Worm (Caenorhabditis elegans) whole organism, L2 larva: ENCODE data around the gene nsun-1.

Source experiments
- C34F6.9 ChIP-seq: fragments of 150-350 bp; optimal IDR thresholded peaks from 2 replicates; lab custom pipeline; 2014; ENCODE audit warnings: missing biosample characterization, missing genetic modification characterization
- F13H6.1 ChIP-seq: sonication (generic microtip); optimal IDR thresholded peaks from 2 replicates; lab custom pipeline; 2016; ENCODE audit warnings: missing genetic modification characterization, missing compliant biosample characterization
- R02D3.7 ChIP-seq: fragments of 150-350 bp; optimal IDR thresholded peaks from 2 replicates; lab custom pipeline; 2014; ENCODE audit warnings: missing biosample characterization, missing genetic modification characterization
- Y55F3AM.14 ChIP-seq: fragments of 200-800 bp; sonication (Bioruptor generic); optimal IDR thresholded peaks from 2 replicates; lab custom pipeline; 2018; ENCODE audit warnings: mild to moderate bottlenecking, missing genetic modification characterization, missing compliant biosample characterization
- ZK546.5 ChIP-seq: sonication (generic microtip); optimal IDR thresholded peaks from 2 replicates; lab custom pipeline; 2017; ENCODE audit warnings: missing biosample characterization, missing genetic modification characterization
- alr-1 ChIP-seq: fragments of 150-350 bp; optimal IDR thresholded peaks from 2 replicates; lab custom pipeline; 2014; ENCODE audit warnings: missing biosample characterization, missing genetic modification characterization
- aly-2 ChIP-seq: fragments of 150-350 bp; optimal IDR thresholded peaks from 2 replicates; lab custom pipeline; 2014; ENCODE audit warnings: missing biosample characterization, missing genetic modification characterization
- ama-1 ChIP-seq: fragments of 150-350 bp; optimal IDR thresholded peaks from 2 replicates; lab custom pipeline; 2018; ENCODE audit warnings: inconsistent platforms
- blmp-1 ChIP-seq: sonication (generic microtip); optimal IDR thresholded peaks from 2 replicates; lab custom pipeline; 2017; ENCODE audit warnings: missing genetic modification characterization, mild to moderate bottlenecking, missing compliant biosample characterization, antibody characterized with exemption, moderate library complexity; ENCODE audit not compliant: insufficient read depth
- ceh-16 ChIP-seq: fragments of 150-350 bp; optimal IDR thresholded peaks from 2 replicates; lab custom pipeline; 2014; ENCODE audit warnings: missing biosample characterization, missing genetic modification characterization
- ceh-82 ChIP-seq: fragments of 150-350 bp; optimal IDR thresholded peaks from 2 replicates; lab custom pipeline; 2014; ENCODE audit warnings: missing biosample characterization, missing genetic modification characterization
- crh-2 ChIP-seq: sonication (generic microtip); optimal IDR thresholded peaks from 2 replicates; lab custom pipeline; 2017; ENCODE audit warnings: missing biosample characterization, missing genetic modification characterization
- dmd-4 ChIP-seq: sonication (generic microtip); optimal IDR thresholded peaks from 2 replicates; lab custom pipeline; 2017; ENCODE audit warnings: missing biosample characterization, missing genetic modification characterization
- egl-27 ChIP-seq: sonication (generic microtip); optimal IDR thresholded peaks from 3 replicates; lab custom pipeline; 2017; ENCODE audit warnings: missing biosample characterization, missing genetic modification reagents, missing genetic modification characterization
- elt-1 ChIP-seq: fragments of 150-350 bp; optimal IDR thresholded peaks from 2 replicates; lab custom pipeline; 2014; ENCODE audit warnings: missing biosample characterization, missing genetic modification characterization
- elt-3 ChIP-seq: sonication (generic microtip); optimal IDR thresholded peaks from 2 replicates; lab custom pipeline; 2017; ENCODE audit warnings: missing biosample characterization, missing genetic modification characterization
- fos-1 ChIP-seq: fragments of 150-350 bp; optimal IDR thresholded peaks from 2 replicates; lab custom pipeline; 2014; ENCODE audit warnings: missing biosample characterization, missing genetic modification characterization
- gmeb-1 ChIP-seq: fragments of 150-350 bp; optimal IDR thresholded peaks from 2 replicates; lab custom pipeline; 2014; ENCODE audit warnings: missing biosample characterization, missing genetic modification characterization
- lin-11 ChIP-seq: fragments of 150-350 bp; sonication (generic microtip); optimal IDR thresholded peaks from 2 replicates; lab custom pipeline; 2014; ENCODE audit warnings: missing biosample characterization, missing genetic modification characterization, inconsistent platforms, mixed read lengths
- lin-13 ChIP-seq: fragments of 150-350 bp; optimal IDR thresholded peaks from 2 replicates; lab custom pipeline; 2014; ENCODE audit warnings: missing biosample characterization, missing genetic modification reagents, missing genetic modification characterization
- lin-39 ChIP-seq: fragments of 150-350 bp; optimal IDR thresholded peaks from 2 replicates; lab custom pipeline; 2014; ENCODE audit warnings: missing biosample characterization, missing genetic modification reagents, missing genetic modification characterization
- lsy-2 ChIP-seq, 2 experiments: fragments of 150-350 bp in 1 of 2; sonication (generic microtip) in 1 of 2; optimal IDR thresholded peaks; 2 replicates each; lab custom pipeline; 2014 to 2017; ENCODE audit warnings: missing biosample characterization in 2 of 2, missing genetic modification characterization in 2 of 2
- mab-5 ChIP-seq: fragments of 150-350 bp; optimal IDR thresholded peaks from 2 replicates; lab custom pipeline; 2014; ENCODE audit warnings: missing biosample characterization, missing genetic modification characterization
- mbf-1 ChIP-seq: sonication (generic microtip); optimal IDR thresholded peaks from 2 replicates; lab custom pipeline; 2017; ENCODE audit warnings: missing biosample characterization, missing genetic modification characterization
- mdl-1 ChIP-seq, 2 experiments: fragments of 150-350 bp in 1 of 2; sonication (generic microtip) in 1 of 2; optimal IDR thresholded peaks; 2 replicates each; lab custom pipeline; 2017; ENCODE audit warnings: missing biosample characterization in 2 of 2, missing genetic modification characterization in 2 of 2
- nhr-10 ChIP-seq: sonication (generic microtip); optimal IDR thresholded peaks from 2 replicates; lab custom pipeline; 2017; ENCODE audit warnings: missing biosample characterization, missing genetic modification characterization
- nhr-11 ChIP-seq: fragments of 150-350 bp; optimal IDR thresholded peaks from 2 replicates; lab custom pipeline; 2014; ENCODE audit warnings: missing biosample characterization, missing genetic modification characterization
- nhr-12 ChIP-seq: fragments of 150-350 bp; optimal IDR thresholded peaks from 2 replicates; lab custom pipeline; 2014; ENCODE audit warnings: missing biosample characterization, missing genetic modification characterization
- nhr-129 ChIP-seq: fragments of 150-350 bp; optimal IDR thresholded peaks from 2 replicates; lab custom pipeline; 2014; ENCODE audit warnings: missing biosample characterization, missing genetic modification characterization
- nhr-21 ChIP-seq: fragments of 150-350 bp; optimal IDR thresholded peaks from 2 replicates; lab custom pipeline; 2014; ENCODE audit warnings: missing biosample characterization, missing genetic modification characterization
- nhr-23 ChIP-seq: fragments of 150-350 bp; optimal IDR thresholded peaks from 2 replicates; lab custom pipeline; 2014; ENCODE audit warnings: missing biosample characterization, missing genetic modification reagents, missing genetic modification characterization
- nhr-237 ChIP-seq: fragments of 150-350 bp; optimal IDR thresholded peaks from 2 replicates; lab custom pipeline; 2014; ENCODE audit warnings: missing biosample characterization, missing genetic modification characterization
- nhr-25 ChIP-seq: fragments of 150-350 bp; sonication (generic microtip); optimal IDR thresholded peaks from 3 replicates; lab custom pipeline; 2014; ENCODE audit warnings: missing biosample characterization, missing genetic modification characterization
- nhr-6 ChIP-seq: fragments of 150-350 bp; optimal IDR thresholded peaks from 2 replicates; lab custom pipeline; 2014; ENCODE audit warnings: missing biosample characterization, missing genetic modification characterization
- nhr-77 ChIP-seq: fragments of 150-350 bp; optimal IDR thresholded peaks from 2 replicates; lab custom pipeline; 2014; ENCODE audit warnings: missing biosample characterization, missing genetic modification characterization
- peb-1 ChIP-seq: fragments of 150-350 bp; optimal IDR thresholded peaks from 2 replicates; lab custom pipeline; 2014; ENCODE audit warnings: missing biosample characterization, missing genetic modification characterization
- sem-4 ChIP-seq: fragments of 150-350 bp; optimal IDR thresholded peaks from 2 replicates; lab custom pipeline; 2014; ENCODE audit warnings: missing biosample characterization, missing genetic modification reagents, missing genetic modification characterization
- skn-1 ChIP-seq: sonication (generic microtip); optimal IDR thresholded peaks from 2 replicates; lab custom pipeline; 2017; ENCODE audit warnings: missing biosample characterization, missing genetic modification characterization
- sma-3 ChIP-seq: sonication (generic microtip); optimal IDR thresholded peaks from 2 replicates; lab custom pipeline; 2016; ENCODE audit warnings: missing genetic modification reagents, missing genetic modification characterization, missing compliant biosample characterization
- sma-9 ChIP-seq, 2 experiments: fragments of 150-350 bp in 1 of 2; sonication (generic microtip) in 1 of 2; optimal IDR thresholded peaks; 2 replicates each; lab custom pipeline; 2014 to 2016; ENCODE audit warnings: missing genetic modification characterization in 2 of 2, mild to moderate bottlenecking in 1 of 2, missing biosample characterization in 1 of 2, missing compliant biosample characterization in 1 of 2, missing genetic modification reagents in 1 of 2, moderate library complexity in 1 of 2
- snpc-4 ChIP-seq: fragments of 150-350 bp; optimal IDR thresholded peaks from 2 replicates; lab custom pipeline; 2014; ENCODE audit warnings: missing biosample characterization, missing genetic modification characterization
- unc-39 ChIP-seq: fragments of 150-350 bp; optimal IDR thresholded peaks from 2 replicates; lab custom pipeline; 2014; ENCODE audit warnings: missing biosample characterization, missing genetic modification characterization
- unc-55 ChIP-seq: fragments of 150-350 bp; sonication (generic microtip); optimal IDR thresholded peaks from 3 replicates; lab custom pipeline; 2014; ENCODE audit warnings: missing biosample characterization, missing genetic modification reagents, missing genetic modification characterization
- unc-62 ChIP-seq: fragments of 150-350 bp; optimal IDR thresholded peaks from 2 replicates; lab custom pipeline; 2014; ENCODE audit warnings: missing biosample characterization, missing genetic modification reagents, missing genetic modification characterization
- zag-1 ChIP-seq: fragments of 150-350 bp; optimal IDR thresholded peaks from 2 replicates; lab custom pipeline; 2014; ENCODE audit warnings: missing biosample characterization, missing genetic modification characterization
- ztf-1 ChIP-seq: fragments of 200-800 bp; sonication (Bioruptor generic); conservative IDR thresholded peaks from 2 replicates; pipeline ENCODE4 v1.3.6; 2022; ENCODE audit warnings: missing genetic modification characterization, missing compliant biosample characterization
- ztf-11 ChIP-seq: sonication (generic microtip); optimal IDR thresholded peaks from 2 replicates; lab custom pipeline; 2017; ENCODE audit warnings: missing biosample characterization, missing genetic modification characterization
- ztf-4 ChIP-seq: fragments of 150-350 bp; optimal IDR thresholded peaks from 2 replicates; lab custom pipeline; 2014; ENCODE audit warnings: missing biosample characterization, missing genetic modification characterization

Gene nsun-1

ce11 chrII:509230-509629 lies 33.5 kb upstream of the nsun-1 start, which contains the start of gene srh-105:
Gene srh-105, minus strand, starts transcription at chrII:509330.
- TF ChIP-seq C34F6.9 (tag; lab: Kevin White, UChicago) (no peak), blmp-1 (no peak), Y55F3AM.14 (GFP tag; lab: Kevin White, UChicago) (no peak), alr-1 (tag; lab: Kevin White, UChicago) (no peak), mab-5 (tag; lab: Kevin White, UChicago) (no peak), ama-1 (no peak), gmeb-1 (tag; lab: Kevin White, UChicago) (no peak), nhr-23 (no peak), lin-13 (no peak), ZK546.5 (no peak), sma-9 (GFP tag; optimal IDR thresholded peaks at IDR 0.05; lab: Kevin White, UChicago) (no peak), sma-9 (tag; optimal IDR thresholded peaks at IDR 0.05; lab: Kevin White, UChicago) (no peak), zag-1 (tag; lab: Kevin White, UChicago) (no peak), nhr-25 (tag; lab: Kevin White, UChicago) (no peak), nhr-12 (no peak), ztf-4 (tag; lab: Kevin White, UChicago) (no peak), elt-1 (tag; lab: Kevin White, UChicago) (no peak), ceh-16 (tag; lab: Kevin White, UChicago) (no peak), unc-55 (no peak), nhr-6 (tag; lab: Kevin White, UChicago) (no peak)

ce11 chrII:508603-509002 lies 32.9 kb upstream of the nsun-1 start:
- no peak for TF ChIP-seq lin-11 (tag; lab: Kevin White, UChicago)
- TF ChIP-seq, all 48 proteins: peak for 0

- TF ChIP-seq crh-2 (tag; lab: Kevin White, UChicago), result peak; percentile 30
- peak; percentile 39 for TF ChIP-seq F13H6.1 (tag; lab: Kevin White, UChicago)
- TF ChIP-seq fos-1 (tag; lab: Kevin White, UChicago), result no peak
- no peak for TF ChIP-seq skn-1 (tag; lab: Kevin White, UChicago)
- peak; percentile 18 for TF ChIP-seq nhr-21
- peak; percentile 42 for TF ChIP-seq sma-3 (GFP tag; lab: Kevin White, UChicago)
- peak; percentile 46 for TF ChIP-seq lin-13
- no peak for TF ChIP-seq snpc-4 (tag; lab: Kevin White, UChicago)
- no peak for TF ChIP-seq aly-2 (tag; lab: Kevin White, UChicago)
- TF ChIP-seq nhr-23, result no peak
- no peak for TF ChIP-seq nhr-25 (tag; lab: Kevin White, UChicago)
- no peak for TF ChIP-seq ceh-16 (tag; lab: Kevin White, UChicago)
- peak; percentile 82 for TF ChIP-seq gmeb-1 (tag; lab: Kevin White, UChicago)
- TF ChIP-seq unc-62 (GFP tag; lab: Kevin White, UChicago), result no peak
- TF ChIP-seq ZK546.5, result no peak
- no peak for TF ChIP-seq C34F6.9 (tag; lab: Kevin White, UChicago)
- no peak for TF ChIP-seq nhr-77 (tag; lab: Kevin White, UChicago)
- TF ChIP-seq sem-4 (tag; lab: Kevin White, UChicago), result no peak
- TF ChIP-seq unc-55, result peak; percentile 68
- no peak for TF ChIP-seq mbf-1 (tag; lab: Kevin White, UChicago)
- no peak for TF ChIP-seq Y55F3AM.14 (GFP tag; lab: Kevin White, UChicago)
- TF ChIP-seq lin-39, result no peak
- TF ChIP-seq egl-27 (tag; lab: Kevin White, UChicago), result no peak
- no peak for TF ChIP-seq unc-39
- TF ChIP-seq alr-1 (tag; lab: Kevin White, UChicago), result no peak
- TF ChIP-seq ztf-1 (GFP tag; lab: Robert Waterston, UW), result no peak
- no peak for TF ChIP-seq lin-11 (tag; lab: Kevin White, UChicago)
- no peak for TF ChIP-seq R02D3.7 (tag; lab: Kevin White, UChicago)
- TF ChIP-seq lsy-2 (tag; optimal IDR thresholded peaks at IDR 0.05; lab: Kevin White, UChicago), result peak; percentile 63 to 81
- no peak for TF ChIP-seq sma-9 (GFP tag; optimal IDR thresholded peaks at IDR 0.05; lab: Kevin White, UChicago)
- no peak for TF ChIP-seq sma-9 (tag; optimal IDR thresholded peaks at IDR 0.05; lab: Kevin White, UChicago)
- TF ChIP-seq elt-1 (tag; lab: Kevin White, UChicago), result no peak
- TF ChIP-seq nhr-129 (tag; lab: Kevin White, UChicago), result peak; percentile 52
- no peak for TF ChIP-seq peb-1
- TF ChIP-seq dmd-4 (tag; lab: Kevin White, UChicago), result no peak
- TF ChIP-seq blmp-1, result no peak
- TF ChIP-seq ama-1, result no peak
- no peak for TF ChIP-seq ztf-11 (tag; lab: Kevin White, UChicago)
- no peak for TF ChIP-seq nhr-237
- TF ChIP-seq mdl-1 (tag; optimal IDR thresholded peaks at IDR 0.05; lab: Kevin White, UChicago), result no peak
- TF ChIP-seq nhr-10 (tag; lab: Kevin White, UChicago), result no peak
- no peak for TF ChIP-seq ceh-82 (tag; lab: Kevin White, UChicago)
- peak; percentile 5 for TF ChIP-seq nhr-6 (tag; lab: Kevin White, UChicago)
- no peak for TF ChIP-seq elt-3 (tag; lab: Kevin White, UChicago)
- no peak for TF ChIP-seq nhr-12
- TF ChIP-seq mab-5 (tag; lab: Kevin White, UChicago), result peak; percentile 17
- TF ChIP-seq zag-1 (tag; lab: Kevin White, UChicago), result no peak
- no peak for TF ChIP-seq ztf-4 (tag; lab: Kevin White, UChicago)
- TF ChIP-seq nhr-11 (tag; lab: Kevin White, UChicago), result no peak
Observed at ce11 chrII:506069-506468, 30.3 kb upstream of the nsun-1 start.
